Fruit fly (Drosophila melanogaster): ENCODE data around the gene Tengl2.
A peak's percentile ranks its signal among the peaks of the same experiment; 100 is the strongest.

The Tengl2 gene

DNA sequence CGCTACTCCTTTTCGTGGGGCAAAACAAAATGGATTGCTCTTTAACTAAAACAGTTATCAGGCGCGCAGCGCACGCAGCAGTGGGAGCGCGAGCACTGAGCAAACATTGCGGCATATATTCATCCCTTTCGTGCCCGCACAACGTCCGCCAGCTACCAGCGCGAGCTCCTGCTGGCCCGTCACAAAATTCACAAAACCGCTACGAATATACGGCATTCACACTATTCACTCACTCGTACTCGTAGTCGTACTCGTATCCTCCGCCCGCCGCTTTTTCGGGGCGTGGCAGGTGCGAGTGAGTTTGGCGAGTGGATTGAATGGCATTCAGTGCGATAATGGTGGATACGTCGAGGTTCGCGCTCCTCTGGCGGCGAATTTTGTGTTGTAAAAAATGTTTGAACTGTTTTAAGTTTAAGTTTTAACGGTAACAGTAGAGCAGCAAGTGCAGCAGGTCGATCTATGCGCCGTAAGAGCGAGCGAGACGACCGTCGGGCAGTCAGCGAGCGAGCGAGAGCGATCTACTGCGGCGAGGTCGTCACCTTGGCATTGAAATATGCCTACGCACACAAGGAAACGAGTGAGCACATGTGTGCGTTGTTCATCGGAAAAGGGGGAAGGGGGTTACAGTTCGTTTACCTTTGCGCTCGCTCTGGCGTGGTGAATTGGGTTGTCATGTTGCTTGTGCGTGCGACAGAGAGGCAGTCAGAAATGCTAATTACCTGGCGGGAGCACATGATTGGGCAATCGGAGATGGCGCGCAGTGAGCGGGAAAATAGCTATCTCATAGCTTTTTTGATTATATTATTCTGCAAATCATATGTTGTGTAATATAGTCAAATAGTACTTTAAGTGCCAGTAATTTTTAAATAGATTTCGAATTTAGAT is 42.4 kb downstream of the Tengl2 start (continued):
- peak in 1 of 2 experiments; percentile 59 for TF ChIP-seq Hr51 (GFP tag; optimal IDR thresholded peaks at IDR 0.05)
- TF ChIP-seq Dfd (GFP tag; optimal IDR thresholded peaks at IDR 0.05): no peak
- TF ChIP-seq CG3163 (GFP tag; optimal IDR thresholded peaks at IDR 0.05): peak; percentile 9
- no peak for TF ChIP-seq kay (GFP tag; optimal IDR thresholded peaks at IDR 0.05)
- peak; percentile 53 for TF ChIP-seq pb (GFP tag; optimal IDR thresholded peaks at IDR 0.05)
- no peak for TF ChIP-seq salm (tag; optimal IDR thresholded peaks at IDR 0.05)
- TF ChIP-seq CG7987 (GFP tag; optimal IDR thresholded peaks at IDR 0.05): peak; percentile 86
- TF ChIP-seq Fer1 (GFP tag; optimal IDR thresholded peaks at IDR 0.05): peak; percentile 89
- TF ChIP-seq CG6654 (GFP tag; optimal IDR thresholded peaks at IDR 0.05): no peak
- TF ChIP-seq pita (GFP tag; optimal IDR thresholded peaks at IDR 0.05): no peak
- TF ChIP-seq chm (GFP tag; IDR thresholded peaks at IDR 0.05): no peak
- TF ChIP-seq eyg (GFP tag; optimal IDR thresholded peaks at IDR 0.05): no peak
- TF ChIP-seq CG18476 (GFP tag; optimal IDR thresholded peaks at IDR 0.05): peak; percentile 15
- no peak for TF ChIP-seq gsb (GFP tag; IDR thresholded peaks at IDR 0.05)
- TF ChIP-seq CG17829 (tag; optimal IDR thresholded peaks at IDR 0.05): peak; percentile 41
- TF ChIP-seq CG33213 (GFP tag; optimal IDR thresholded peaks at IDR 0.05): peak; percentile 63
- peak; percentile 39 for TF ChIP-seq ac (GFP tag; optimal IDR thresholded peaks at IDR 0.05)
- TF ChIP-seq Nf-YB (GFP tag; optimal IDR thresholded peaks at IDR 0.05): peak; percentile 80
- TF ChIP-seq nerfin-1 (tag; optimal IDR thresholded peaks at IDR 0.05): peak; percentile 40
- TF ChIP-seq CG2116 (GFP tag; optimal IDR thresholded peaks at IDR 0.05): peak; percentile 52
- no peak for TF ChIP-seq pan (optimal IDR thresholded peaks at IDR 0.05)
- TF ChIP-seq pan (GFP tag; optimal IDR thresholded peaks at IDR 0.05 in 1 of 2, IDR thresholded peaks at IDR 0.05 in 1 of 2): no peak
- TF ChIP-seq CG18764 (GFP tag; optimal IDR thresholded peaks at IDR 0.05): peak; percentile 4
- TF ChIP-seq CG12155 (GFP tag; optimal IDR thresholded peaks at IDR 0.05): peak; percentile 97
- TF ChIP-seq ap (GFP tag; IDR thresholded peaks at IDR 0.05): no peak
- TF ChIP-seq Fer3 (tag; optimal IDR thresholded peaks at IDR 0.05): peak; percentile 52
- TF ChIP-seq tgo (GFP tag; IDR thresholded peaks at IDR 0.05): no peak
- no peak for TF ChIP-seq seq (GFP tag; IDR thresholded peaks at IDR 0.05)
- TF ChIP-seq sim (GFP tag; IDR thresholded peaks at IDR 0.05): no peak
- TF ChIP-seq sd (tag; optimal IDR thresholded peaks at IDR 0.05): peak; percentile 97
- peak; percentile 64 for TF ChIP-seq exex (tag; optimal IDR thresholded peaks at IDR 0.05)
- TF ChIP-seq Dek (tag; optimal IDR thresholded peaks at IDR 0.05): peak; percentile 56
- TF ChIP-seq CG6175 (GFP tag; IDR thresholded peaks at IDR 0.05): no peak
- no peak for TF ChIP-seq CG2202 (tag; optimal IDR thresholded peaks at IDR 0.05)
- peak; percentile 55 for TF ChIP-seq CG12659 (GFP tag; optimal IDR thresholded peaks at IDR 0.05)
- no peak for TF ChIP-seq so (GFP tag; IDR thresholded peaks at IDR 0.05)
- TF ChIP-seq bsh (GFP tag; optimal IDR thresholded peaks at IDR 0.05): peak in 1 of 2 experiments; percentile 65
- peak; percentile 64 for TF ChIP-seq CG15601 (tag; optimal IDR thresholded peaks at IDR 0.05)
- TF ChIP-seq CG11696 (GFP tag; IDR thresholded peaks at IDR 0.05): no peak
- TF ChIP-seq B-H1 (GFP tag; IDR thresholded peaks at IDR 0.05): no peak
- TF ChIP-seq Nf-YA (GFP tag; IDR thresholded peaks at IDR 0.05): no peak
- TF ChIP-seq Gug (GFP tag; IDR thresholded peaks at IDR 0.05): peak; percentile 8; the same call in 1 of the 4 replicates
- TF ChIP-seq danr (GFP tag; IDR thresholded peaks at IDR 0.05): no peak
- TF ChIP-seq CG18619 (GFP tag; optimal IDR thresholded peaks at IDR 0.05): peak; percentile 60
- peak; percentile 7 for TF ChIP-seq Sry-δ (GFP tag; optimal IDR thresholded peaks at IDR 0.05)
- no peak for TF ChIP-seq Dll (GFP tag; IDR thresholded peaks at IDR 0.05; ENCODE audit: partially characterized antibody)
- TF ChIP-seq hb (GFP tag; IDR thresholded peaks at IDR 0.05; ENCODE audit: partially characterized antibody): no peak
- TF ChIP-seq CG10543 (GFP tag; optimal IDR thresholded peaks at IDR 0.05): peak; percentile 96
- TF ChIP-seq CG32532 (GFP tag; IDR thresholded peaks at IDR 0.05): no peak
